Fruit fly (Drosophila melanogaster) whole organism, embryonic: ENCODE data around the gene sgll.

ENCODE experiments used
- ATbp ChIP-seq: fragments of 200-800 bp; sonication (Bioruptor generic); optimal IDR thresholded peaks from 2 replicates; lab custom pipeline; 2017; ENCODE audit warnings: missing biosample characterization, mild to moderate bottlenecking, missing genetic modification characterization, missing genetic modification reagents
- Atf-2 ChIP-seq: fragments of 200-800 bp; sonication (Bioruptor generic); optimal IDR thresholded peaks from 2 replicates; lab custom pipeline; 2016; ENCODE audit warnings: missing biosample characterization, missing genetic modification characterization
- CG10147 ChIP-seq: fragments of 200-800 bp; sonication (Bioruptor generic); optimal IDR thresholded peaks from 2 replicates; lab custom pipeline; 2019; ENCODE audit warnings: missing biosample characterization, mild to moderate bottlenecking, missing genetic modification characterization, moderate library complexity
- CG10366 ChIP-seq: fragments of 200-800 bp; sonication (Bioruptor generic); IDR thresholded peaks from 2 replicates; pipeline ENCODE4 v1.3.6; 2022; ENCODE audit warnings: missing biosample characterization, missing genetic modification characterization
- CG10654 ChIP-seq: fragments of 200-800 bp; sonication (Bioruptor generic); optimal IDR thresholded peaks from 2 replicates; lab custom pipeline; 2016; ENCODE audit warnings: missing biosample characterization, missing genetic modification characterization
- CG11504 ChIP-seq: fragments of 200-800 bp; sonication (Bioruptor generic); optimal IDR thresholded peaks from 3 replicates; lab custom pipeline; 2019; ENCODE audit warnings: missing biosample characterization, mild to moderate bottlenecking, missing genetic modification characterization, moderate library complexity
- CG12219 ChIP-seq: fragments of 200-800 bp; sonication (Bioruptor generic); optimal IDR thresholded peaks from 3 replicates; lab custom pipeline; 2018; ENCODE audit warnings: missing biosample characterization, mild to moderate bottlenecking, missing genetic modification characterization
- CG12659 ChIP-seq: fragments of 200-800 bp; sonication (Bioruptor generic); optimal IDR thresholded peaks from 3 replicates; lab custom pipeline; 2017; ENCODE audit warnings: mild to moderate bottlenecking, missing biosample characterization, missing genetic modification reagents, missing genetic modification characterization
- CG12942 ChIP-seq: fragments of 200-800 bp; sonication (Bioruptor generic); optimal IDR thresholded peaks from 3 replicates; lab custom pipeline; 2016; ENCODE audit warnings: missing biosample characterization, missing genetic modification characterization
- CG14710 ChIP-seq: fragments of 200-800 bp; sonication (Bioruptor generic); optimal IDR thresholded peaks from 3 replicates; lab custom pipeline; 2019; ENCODE audit warnings: missing biosample characterization, mild to moderate bottlenecking, missing genetic modification characterization, moderate library complexity
- CG15269 ChIP-seq: fragments of 200-800 bp; sonication (Bioruptor generic); optimal IDR thresholded peaks from 2 replicates; lab custom pipeline; 2018; ENCODE audit warnings: missing biosample characterization, mild to moderate bottlenecking, missing genetic modification characterization, moderate library complexity
- CG18599 ChIP-seq: fragments of 200-800 bp; sonication (Bioruptor generic); optimal IDR thresholded peaks from 3 replicates; lab custom pipeline; 2017; ENCODE audit warnings: missing biosample characterization, missing genetic modification characterization, mild to moderate bottlenecking, moderate library complexity, missing genetic modification reagents
- CG18619 ChIP-seq: fragments of 200-800 bp; sonication (Bioruptor generic); optimal IDR thresholded peaks from 3 replicates; lab custom pipeline; 2017; ENCODE audit warnings: missing biosample characterization, mild to moderate bottlenecking, missing genetic modification characterization
- CG30020 ChIP-seq: fragments of 200-800 bp; optimal IDR thresholded peaks from 2 replicates; lab custom pipeline; 2019; ENCODE audit warnings: missing biosample characterization, mild to moderate bottlenecking, missing genetic modification characterization, moderate library complexity
- CG31224 ChIP-seq: fragments of 200-800 bp; sonication (Bioruptor generic); IDR thresholded peaks from 2 replicates; pipeline ENCODE4 v1.3.6; 2022; ENCODE audit warnings: missing biosample characterization, missing genetic modification characterization
- CG4424 ChIP-seq: fragments of 200-800 bp; sonication (Bioruptor generic); optimal IDR thresholded peaks from 3 replicates; lab custom pipeline; 2016; ENCODE audit warnings: missing biosample characterization, missing genetic modification characterization
- CG5245 ChIP-seq: fragments of 200-800 bp; sonication (Bioruptor generic); optimal IDR thresholded peaks from 3 replicates; lab custom pipeline; 2016; ENCODE audit warnings: missing biosample characterization, missing genetic modification characterization
- CG6683 ChIP-seq: fragments of 200-800 bp; sonication (Bioruptor generic); optimal IDR thresholded peaks from 2 replicates; lab custom pipeline; 2017; ENCODE audit warnings: missing biosample characterization, mild to moderate bottlenecking, missing genetic modification characterization, missing genetic modification reagents
- CG7839 ChIP-seq: fragments of 200-800 bp; sonication (Bioruptor generic); optimal IDR thresholded peaks from 3 replicates; lab custom pipeline; 2018; ENCODE audit warnings: missing biosample characterization, mild to moderate bottlenecking, missing genetic modification characterization, moderate library complexity
- CG8359 ChIP-seq: fragments of 200-800 bp; sonication (Bioruptor generic); optimal IDR thresholded peaks from 2 replicates; lab custom pipeline; 2017; ENCODE audit warnings: missing biosample characterization, mild to moderate bottlenecking, missing genetic modification characterization, borderline replicate concordance
- CG8924 ChIP-seq: fragments of 200-800 bp; optimal IDR thresholded peaks from 3 replicates; lab custom pipeline; 2019; ENCODE audit warnings: missing biosample characterization, mild to moderate bottlenecking, missing genetic modification characterization, moderate library complexity
- CG9437 ChIP-seq: fragments of 200-800 bp; sonication (Bioruptor generic); optimal IDR thresholded peaks from 2 replicates; lab custom pipeline; 2018; ENCODE audit warnings: missing biosample characterization, mild to moderate bottlenecking, missing genetic modification characterization
- CG9609 ChIP-seq: fragments of 200-800 bp; sonication (Bioruptor generic); optimal IDR thresholded peaks from 3 replicates; lab custom pipeline; 2016; ENCODE audit warnings: missing biosample characterization, missing genetic modification characterization
- CG9876 ChIP-seq: fragments of 200-800 bp; sonication (Bioruptor generic); optimal IDR thresholded peaks from 2 replicates; lab custom pipeline; 2016; ENCODE audit warnings: missing biosample characterization, missing genetic modification characterization
- CoRest ChIP-seq: fragments of 200-800 bp; sonication (Bioruptor generic); optimal IDR thresholded peaks from 3 replicates; lab custom pipeline; 2018; ENCODE audit warnings: missing biosample characterization, mild to moderate bottlenecking, missing genetic modification characterization, moderate library complexity
- D19B ChIP-seq: fragments of 200-800 bp; sonication (Bioruptor generic); optimal IDR thresholded peaks from 2 replicates; lab custom pipeline; 2017; ENCODE audit warnings: missing biosample characterization, mild to moderate bottlenecking, missing genetic modification characterization
- Ets65A ChIP-seq: fragments of 200-800 bp; sonication (Bioruptor generic); peaks from one replicate; lab custom pipeline; 2016; ENCODE audit warnings: missing biosample characterization, missing genetic modification characterization
- HHEX ChIP-seq: fragments of 200-800 bp; sonication (Bioruptor generic); optimal IDR thresholded peaks from 3 replicates; lab custom pipeline; 2017; ENCODE audit warnings: missing biosample characterization, mild to moderate bottlenecking, missing genetic modification characterization, missing genetic modification reagents
- MBD-R2 ChIP-seq: fragments of 200-800 bp; sonication (Bioruptor generic); IDR thresholded peaks from 2 replicates; pipeline ENCODE4 v1.3.6; 2022; ENCODE audit warnings: missing biosample characterization, missing genetic modification characterization
- Mrtf ChIP-seq: fragments of 200-800 bp; sonication (Bioruptor generic); IDR thresholded peaks from 3 replicates; pipeline ENCODE4 v1.3.6; 2022; ENCODE audit warnings: missing biosample characterization, missing genetic modification characterization
- Oli ChIP-seq: fragments of 200-800 bp; sonication (Bioruptor generic); optimal IDR thresholded peaks from 2 replicates; lab custom pipeline; 2018; ENCODE audit warnings: missing biosample characterization, mild to moderate bottlenecking, missing genetic modification characterization, moderate library complexity
- Sox100B ChIP-seq: fragments of 200-800 bp; sonication (Bioruptor generic); optimal IDR thresholded peaks from 3 replicates; lab custom pipeline; 2018; ENCODE audit warnings: missing biosample characterization, mild to moderate bottlenecking, missing genetic modification characterization
- Sry-δ ChIP-seq: fragments of 200-800 bp; sonication (Bioruptor generic); optimal IDR thresholded peaks from 2 replicates; lab custom pipeline; 2016; ENCODE audit warnings: missing biosample characterization, missing genetic modification characterization
- Trl ChIP-seq, 3 experiments: fragments of >200 bp in 2 of 3; fragments of 200-800 bp in 1 of 3; sonication (Bioruptor generic) in 1 of 3; optimal IDR thresholded peaks; 2 replicates in 1 of 3; 3 replicates in 2 of 3; lab custom pipeline; 2016 to 2017; ENCODE audit warnings: missing biosample characterization in 1 of 3, missing genetic modification characterization in 1 of 3
- ac ChIP-seq: fragments of 200-800 bp; sonication (Bioruptor generic); optimal IDR thresholded peaks from 3 replicates; lab custom pipeline; 2017; ENCODE audit warnings: missing biosample characterization, mild to moderate bottlenecking, missing genetic modification characterization
- ara ChIP-seq: fragments of 200-800 bp; sonication (Bioruptor generic); IDR thresholded peaks from 2 replicates; pipeline ENCODE4 v1.3.6; 2022; ENCODE audit warnings: missing biosample characterization, missing genetic modification characterization
- caup ChIP-seq: fragments of 200-800 bp; sonication (Bioruptor generic); optimal IDR thresholded peaks from 3 replicates; lab custom pipeline; 2017; ENCODE audit warnings: missing biosample characterization, mild to moderate bottlenecking, missing genetic modification characterization, moderate library complexity; ENCODE audit not compliant: severe bottlenecking
- chm ChIP-seq: fragments of 200-800 bp; sonication (Bioruptor generic); IDR thresholded peaks from 2 replicates; pipeline ENCODE4 v1.3.6; 2022; ENCODE audit warnings: missing biosample characterization, missing genetic modification characterization
- chn ChIP-seq: fragments of 200-800 bp; sonication (Bioruptor generic); optimal IDR thresholded peaks from 2 replicates; lab custom pipeline; 2016; ENCODE audit warnings: missing biosample characterization, missing genetic modification characterization
- dysf ChIP-seq: fragments of 200-800 bp; sonication (Bioruptor generic); IDR thresholded peaks from 3 replicates; pipeline ENCODE4 v1.3.6; 2022; ENCODE audit warnings: missing biosample characterization, missing genetic modification characterization
- exex ChIP-seq: fragments of 200-800 bp; sonication (Bioruptor generic); optimal IDR thresholded peaks from 4 replicates; lab custom pipeline; 2018; ENCODE audit warnings: missing biosample characterization, mild to moderate bottlenecking, missing genetic modification characterization, moderate library complexity
- fd102C ChIP-seq: fragments of 200-800 bp; sonication (Bioruptor generic); optimal IDR thresholded peaks from 2 replicates; lab custom pipeline; 2018; ENCODE audit warnings: missing biosample characterization, mild to moderate bottlenecking, missing genetic modification characterization, moderate library complexity
- maf-S ChIP-seq: fragments of 200-800 bp; sonication (Bioruptor generic); optimal IDR thresholded peaks from 2 replicates; lab custom pipeline; 2016; ENCODE audit warnings: missing biosample characterization, missing genetic modification characterization
- mam ChIP-seq: fragments of 200-800 bp; sonication (Bioruptor generic); optimal IDR thresholded peaks from 3 replicates; lab custom pipeline; 2016; ENCODE audit warnings: missing biosample characterization, missing genetic modification characterization
- slbo ChIP-seq: fragments of 200-800 bp; sonication (Bioruptor generic); IDR thresholded peaks from 2 replicates; pipeline ENCODE4 v1.3.6; 2022; ENCODE audit warnings: missing biosample characterization, missing genetic modification characterization
- sug ChIP-seq: fragments of 200-800 bp; optimal IDR thresholded peaks from 2 replicates; lab custom pipeline; 2019; ENCODE audit warnings: missing biosample characterization, mild to moderate bottlenecking, missing genetic modification characterization, moderate library complexity
- tin ChIP-seq: fragments of 200-800 bp; sonication (Bioruptor generic); optimal IDR thresholded peaks from 3 replicates; lab custom pipeline; 2016; ENCODE audit warnings: missing biosample characterization, missing genetic modification characterization
- tio ChIP-seq: fragments of 200-800 bp; sonication (Bioruptor generic); optimal IDR thresholded peaks from 2 replicates; lab custom pipeline; 2017; ENCODE audit warnings: missing biosample characterization, missing genetic modification characterization, inconsistent platforms
- yki ChIP-seq: fragments of >200 bp; optimal IDR thresholded peaks from 3 replicates; lab custom pipeline; 2018
- zen ChIP-seq: fragments of 200-800 bp; sonication (Bioruptor generic); optimal IDR thresholded peaks from 3 replicates; lab custom pipeline; 2018; ENCODE audit warnings: missing biosample characterization, mild to moderate bottlenecking, missing genetic modification characterization, moderate library complexity

sgll gene

dm6 chr3R:7813981-7814529 lies 3.7 kb downstream of the sgll start, which contains the start of gene CG34384 (continued):
- peak; percentile 59 for TF ChIP-seq caup (GFP tag; lab: Kevin White, UChicago)
- peak; percentile 66 for TF ChIP-seq CG12659
- peak; percentile 67 for TF ChIP-seq Oli (tag; lab: Kevin White, UChicago)
- peak; percentile 50 for TF ChIP-seq HHEX (GFP tag; lab: Kevin White, UChicago)
- TF ChIP-seq CG8924 (tag; lab: Kevin White, UChicago), result peak; percentile 61
- TF ChIP-seq Mrtf, result no peak
- TF ChIP-seq mam (GFP tag; lab: Kevin White, UChicago), result peak; percentile 52
- peak; percentile 19 for TF ChIP-seq CG12219 (GFP tag; lab: Kevin White, UChicago)
- peak; percentile 21 for TF ChIP-seq CG10654 (GFP tag; lab: Kevin White, UChicago)
- TF ChIP-seq CG12942, result peak; percentile 6
- TF ChIP-seq CG9609, result peak; percentile 27
- peak; percentile 21 for TF ChIP-seq Sry-δ (GFP tag; lab: Kevin White, UChicago)
- peak; percentile 20 for TF ChIP-seq CG30020 (tag; lab: Kevin White, UChicago)
- TF ChIP-seq MBD-R2 (GFP tag; lab: Robert Waterston, UW), result no peak
- TF ChIP-seq CoRest (tag; lab: Kevin White, UChicago), result peak; percentile 70
- TF ChIP-seq CG9876 (GFP tag; lab: Kevin White, UChicago), result no peak
- no peak for TF ChIP-seq ac
- no peak for TF ChIP-seq CG31224
- TF ChIP-seq tin (GFP tag; lab: Kevin White, UChicago), result peak; percentile 67
- TF ChIP-seq ara (GFP tag; lab: Robert Waterston, UW), result no peak
- peak; percentile 58; the same call in 2 of the 3 replicates for TF ChIP-seq dysf (GFP tag; lab: Robert Waterston, UW)
- peak; percentile 72 for TF ChIP-seq CG10147 (GFP tag; lab: Kevin White, UChicago)
- peak; percentile 80 for TF ChIP-seq CG11504 (tag; lab: Kevin White, UChicago)
- peak; percentile 15 for TF ChIP-seq ATbp (GFP tag; lab: Kevin White, UChicago)
- peak; percentile 32 for TF ChIP-seq maf-S (GFP tag; lab: Kevin White, UChicago)
- peak; percentile 88 for TF ChIP-seq CG18599 (GFP tag; lab: Kevin White, UChicago)
- peak; percentile 40 for TF ChIP-seq CG9437 (GFP tag; lab: Kevin White, UChicago)
- peak; percentile 42 for TF ChIP-seq tio (GFP tag; lab: Kevin White, UChicago)
- TF ChIP-seq CG10366, result no peak
- peak; percentile 14 for TF ChIP-seq Atf-2 (GFP tag; lab: Kevin White, UChicago)
- peak; percentile 17 for TF ChIP-seq exex (tag; lab: Kevin White, UChicago)
- no peak for TF ChIP-seq yki (lab: Kevin White, UChicago)
- peak; percentile 48 for TF ChIP-seq CG15269
- peak; percentile 59 for TF ChIP-seq sug (tag; lab: Kevin White, UChicago)
- TF ChIP-seq Trl (optimal IDR thresholded peaks at IDR 0.05; lab: Kevin White, UChicago), result no peak
- peak; percentile 17 for TF ChIP-seq Trl (GFP tag; optimal IDR thresholded peaks at IDR 0.05; lab: Kevin White, UChicago)
- no peak for TF ChIP-seq fd102C
- TF ChIP-seq D19B, result peak; percentile 46
- TF ChIP-seq CG7839 (tag; lab: Kevin White, UChicago), result peak; percentile 60
- TF ChIP-seq CG8359 (GFP tag; lab: Kevin White, UChicago), result peak; percentile 40
- peak; percentile 85 for TF ChIP-seq Ets65A (GFP tag; lab: Kevin White, UChicago)
- TF ChIP-seq CG18619 (GFP tag; lab: Kevin White, UChicago), result peak; percentile 70
- TF ChIP-seq CG5245 (GFP tag; lab: Kevin White, UChicago), result peak; percentile 42
- TF ChIP-seq chm (GFP tag; lab: Robert Waterston, UW), result no peak
- TF ChIP-seq CG14710 (tag; lab: Kevin White, UChicago), result peak; percentile 72
- peak; percentile 69 for TF ChIP-seq CG4424 (GFP tag; lab: Kevin White, UChicago)
- peak; percentile 24 for TF ChIP-seq zen
- TF ChIP-seq Sox100B, result peak; percentile 73
- peak; percentile 52 for TF ChIP-seq CG6683 (GFP tag; lab: Kevin White, UChicago)
- TF ChIP-seq slbo, result peak; percentile 55
- no peak for TF ChIP-seq chn (GFP tag; lab: Kevin White, UChicago)
